Fruit fly (Drosophila melanogaster): ENCODE measurements around the gene CG9702.

Gene CG9702

DNA sequence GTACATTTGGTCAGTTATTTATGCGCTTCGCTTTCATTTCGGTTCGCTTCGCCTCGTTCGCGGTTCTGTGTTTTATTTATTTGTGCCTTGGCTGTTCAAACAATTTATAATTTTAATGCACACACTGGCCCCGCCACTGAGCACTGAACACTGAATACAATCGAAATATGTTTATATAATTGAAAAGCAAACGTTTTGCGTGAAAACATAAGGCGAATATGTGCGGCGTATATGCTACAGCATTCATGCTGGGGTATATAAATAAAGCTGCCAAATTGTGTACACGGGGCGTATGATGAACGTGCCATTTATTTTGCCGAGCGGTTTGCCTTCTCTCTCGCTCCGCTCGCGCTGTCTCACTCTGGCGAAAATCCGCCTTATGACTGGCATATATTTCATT lies 42.3 kb upstream of the CG9702 start:
- no peak for TF ChIP-seq CG9705 (GFP tag; optimal IDR thresholded peaks at IDR 0.05)
- no peak for TF ChIP-seq dsf (GFP tag; optimal IDR thresholded peaks at IDR 0.05; ENCODE audit: borderline replicate concordance)
- TF ChIP-seq Dfd (GFP tag; optimal IDR thresholded peaks at IDR 0.05), result no peak
- no peak for TF ChIP-seq h (GFP tag; optimal IDR thresholded peaks at IDR 0.05)
- no peak for TF ChIP-seq pan (optimal IDR thresholded peaks at IDR 0.05)
- no peak for TF ChIP-seq Hr78 (GFP tag; optimal IDR thresholded peaks at IDR 0.05)
- no peak for TF ChIP-seq sage (GFP tag; optimal IDR thresholded peaks at IDR 0.05)
- no peak for TF ChIP-seq Hnf4 (GFP tag; optimal IDR thresholded peaks at IDR 0.05)
- no peak for TF ChIP-seq rgr (GFP tag; optimal IDR thresholded peaks at IDR 0.05)
- TF ChIP-seq GATAd (GFP tag; optimal IDR thresholded peaks at IDR 0.05), result no peak
- no peak for TF ChIP-seq N (GFP tag; optimal IDR thresholded peaks at IDR 0.05)
- no peak for TF ChIP-seq sv (GFP tag; optimal IDR thresholded peaks at IDR 0.05)
- TF ChIP-seq usp (GFP tag; optimal IDR thresholded peaks at IDR 0.05), result no peak

DNA sequence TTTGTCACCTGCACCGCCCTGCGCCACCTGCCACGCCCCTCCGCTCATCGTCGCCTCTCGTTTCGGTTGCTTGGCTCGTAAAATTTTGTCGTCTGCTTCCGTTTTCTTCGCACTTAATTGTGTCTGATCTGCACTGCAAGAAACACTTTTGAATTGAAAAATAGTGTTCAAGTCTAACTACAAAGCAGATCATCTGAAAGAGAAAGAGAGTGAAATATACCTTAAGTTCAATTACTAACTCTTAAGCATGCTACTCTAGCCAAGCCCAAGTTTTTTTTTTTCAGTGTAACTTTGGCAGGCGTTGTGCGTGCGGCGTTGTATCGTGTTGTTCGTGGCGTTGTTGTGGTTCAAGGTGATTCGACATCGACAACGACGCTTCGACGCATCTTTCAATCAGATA lies 39.0 kb upstream of the CG9702 start:
- peak; percentile 34 for TF ChIP-seq fru (GFP tag; optimal IDR thresholded peaks at IDR 0.05)
- no peak for TF ChIP-seq N (GFP tag; optimal IDR thresholded peaks at IDR 0.05)
- TF ChIP-seq foxo (GFP tag; optimal IDR thresholded peaks at IDR 0.05), result peak in 1 of 2 experiments; percentile 51
- TF ChIP-seq sv (GFP tag; optimal IDR thresholded peaks at IDR 0.05), result peak; percentile 80
- TF ChIP-seq Hr83 (GFP tag; optimal IDR thresholded peaks at IDR 0.05; ENCODE audit: poor library complexity, severe bottlenecking), result no peak
- no peak for TF ChIP-seq GATAd (GFP tag; optimal IDR thresholded peaks at IDR 0.05)
- TF ChIP-seq Hnf4 (GFP tag; optimal IDR thresholded peaks at IDR 0.05), result peak; percentile 40
- peak; percentile 47 for TF ChIP-seq CG9705 (GFP tag; optimal IDR thresholded peaks at IDR 0.05)
- TF ChIP-seq psq (GFP tag; optimal IDR thresholded peaks at IDR 0.05), result peak; percentile 1
- no peak for TF ChIP-seq tai (GFP tag; optimal IDR thresholded peaks at IDR 0.05)
- TF ChIP-seq pan (optimal IDR thresholded peaks at IDR 0.05), result no peak
- peak; percentile 53 for TF ChIP-seq HLH106 (tag; optimal IDR thresholded peaks at IDR 0.05)
- peak; percentile 54 for TF ChIP-seq br (GFP tag; optimal IDR thresholded peaks at IDR 0.05)
- TF ChIP-seq sage (GFP tag; optimal IDR thresholded peaks at IDR 0.05), result no peak
- peak; percentile 62 for TF ChIP-seq h (GFP tag; optimal IDR thresholded peaks at IDR 0.05)
- TF ChIP-seq Vsx2 (GFP tag; optimal IDR thresholded peaks at IDR 0.05; ENCODE audit: partially characterized antibody), result no peak
- no peak for TF ChIP-seq dl (GFP tag; optimal IDR thresholded peaks at IDR 0.05; ENCODE audit: insufficient read depth in 1 of 2, partially characterized antibody in 2 of 2)
- no peak for TF ChIP-seq dsf (GFP tag; optimal IDR thresholded peaks at IDR 0.05; ENCODE audit: borderline replicate concordance)
- no peak for TF ChIP-seq CrebA (GFP tag; optimal IDR thresholded peaks at IDR 0.05; ENCODE audit: borderline replicate concordance)
- TF ChIP-seq brk (GFP tag; optimal IDR thresholded peaks at IDR 0.05), result no peak
- no peak for TF ChIP-seq Dif (GFP tag; optimal IDR thresholded peaks at IDR 0.05; ENCODE audit: partially characterized antibody)
- TF ChIP-seq dmrt93B (GFP tag; optimal IDR thresholded peaks at IDR 0.05), result peak; percentile 23
- no peak for TF ChIP-seq Rel (GFP tag; optimal IDR thresholded peaks at IDR 0.05)
- TF ChIP-seq Rel (tag; optimal IDR thresholded peaks at IDR 0.05), result no peak
- peak; percentile 12 for TF ChIP-seq Sp1 (GFP tag; optimal IDR thresholded peaks at IDR 0.05)
- no peak for TF ChIP-seq usp (GFP tag; optimal IDR thresholded peaks at IDR 0.05)
- no peak for TF ChIP-seq Mio (GFP tag; optimal IDR thresholded peaks at IDR 0.05)
- TF ChIP-seq OdsH (GFP tag; optimal IDR thresholded peaks at IDR 0.05), result peak; percentile 19
- TF ChIP-seq Hr78 (GFP tag; optimal IDR thresholded peaks at IDR 0.05), result no peak
- TF ChIP-seq Myc (optimal IDR thresholded peaks at IDR 0.05), result no peak
- TF ChIP-seq Dfd (GFP tag; optimal IDR thresholded peaks at IDR 0.05), result no peak
- TF ChIP-seq lola (GFP tag; optimal IDR thresholded peaks at IDR 0.05), result no peak
- TF ChIP-seq jim (GFP tag; optimal IDR thresholded peaks at IDR 0.05), result no peak
- TF ChIP-seq woc (GFP tag; optimal IDR thresholded peaks at IDR 0.05), result no peak
- TF ChIP-seq Abd-B (GFP tag; optimal IDR thresholded peaks at IDR 0.05), result no peak
- no peak for TF ChIP-seq Jra (GFP tag; optimal IDR thresholded peaks at IDR 0.05)
- no peak for TF ChIP-seq CG32264 (GFP tag; optimal IDR thresholded peaks at IDR 0.05)
- peak; percentile 61 for TF ChIP-seq ey (GFP tag; optimal IDR thresholded peaks at IDR 0.05)
- peak; percentile 60 for TF ChIP-seq rgr (GFP tag; optimal IDR thresholded peaks at IDR 0.05)

DNA sequence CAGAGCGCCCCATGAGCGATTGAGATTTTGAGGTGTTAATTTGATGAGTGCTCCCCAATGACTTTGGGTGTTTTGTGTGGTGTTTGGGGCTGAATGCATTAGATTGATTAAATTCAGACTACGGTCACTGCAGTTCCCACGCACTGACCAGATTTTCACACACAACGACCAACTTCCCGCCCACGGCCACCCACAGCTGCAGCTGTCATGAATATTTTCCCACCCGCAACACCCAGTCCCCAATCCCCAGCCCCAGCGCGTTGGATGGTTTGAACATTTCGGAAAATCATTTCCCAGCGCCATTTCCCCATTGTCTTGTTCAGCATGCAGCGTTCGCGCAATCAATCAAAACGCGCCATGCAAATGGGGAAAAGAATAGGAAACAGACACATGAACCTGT lies 37.8 kb upstream of the CG9702 start:
- TF ChIP-seq dl (GFP tag; optimal IDR thresholded peaks at IDR 0.05; ENCODE audit: insufficient read depth in 1 of 2, partially characterized antibody in 2 of 2) (no peak), Hr83 (GFP tag; optimal IDR thresholded peaks at IDR 0.05; ENCODE audit: poor library complexity, severe bottlenecking) (no peak), Sp1 (GFP tag; optimal IDR thresholded peaks at IDR 0.05) (no peak), tai (GFP tag; optimal IDR thresholded peaks at IDR 0.05) (no peak), sage (GFP tag; optimal IDR thresholded peaks at IDR 0.05) (no peak), dmrt93B (GFP tag; optimal IDR thresholded peaks at IDR 0.05) (no peak), CrebA (GFP tag; optimal IDR thresholded peaks at IDR 0.05; ENCODE audit: borderline replicate concordance) (no peak)
